Worm (Caenorhabditis elegans) whole organism, midembryonic: ENCODE results near the gene D1054.1.

Experiments used
- T22C8.4 ChIP-seq: fragments of 200-800 bp; sonication (Bioruptor generic); IDR thresholded peaks from 2 replicates; pipeline ENCODE4 v1.3.6; 2022; ENCODE audit warnings: missing genetic modification characterization, missing compliant biosample characterization
- cog-1 ChIP-seq: sonication (generic microtip); optimal IDR thresholded peaks from 2 replicates; lab custom pipeline; 2016; ENCODE audit warnings: missing genetic modification characterization, missing compliant biosample characterization
- flt-1 ChIP-seq: fragments of 200-800 bp; sonication (Bioruptor generic); IDR thresholded peaks from 2 replicates; pipeline ENCODE4 v1.3.6; 2022; ENCODE audit warnings: missing genetic modification characterization, missing compliant biosample characterization
- klf-2 ChIP-seq: fragments of 200-800 bp; sonication (Bioruptor generic); conservative IDR thresholded peaks from 2 replicates; pipeline ENCODE4 v1.3.6; 2022; ENCODE audit warnings: missing genetic modification reagents, missing genetic modification characterization, missing compliant biosample characterization
- med-1 ChIP-seq: sonication (generic microtip); optimal IDR thresholded peaks from 2 replicates; lab custom pipeline; 2017; ENCODE audit warnings: missing genetic modification characterization, mild to moderate bottlenecking, missing compliant biosample characterization, antibody characterized with exemption, missing genetic modification reagents; ENCODE audit not compliant: insufficient read depth
- ref-1 ChIP-seq: fragments of 200-800 bp; sonication (Bioruptor generic); conservative IDR thresholded peaks from 2 replicates; pipeline ENCODE4 v1.3.6; 2022; ENCODE audit warnings: missing genetic modification reagents, missing genetic modification characterization, missing compliant biosample characterization
- tab-1 ChIP-seq: fragments of 200-800 bp; sonication (Bioruptor generic); IDR thresholded peaks from 2 replicates; pipeline ENCODE4 v1.3.6; 2022; ENCODE audit warnings: missing genetic modification characterization, missing compliant biosample characterization
- ztf-23 ChIP-seq: fragments of 200-800 bp; sonication (Bioruptor generic); IDR thresholded peaks from 2 replicates; pipeline ENCODE4 v1.3.6; 2022; ENCODE audit warnings: missing genetic modification reagents, missing genetic modification characterization, missing compliant biosample characterization
- ztf-29 ChIP-seq: fragments of 200-800 bp; sonication (Bioruptor generic); IDR thresholded peaks from 2 replicates; pipeline ENCODE4 v1.3.6; 2022; ENCODE audit warnings: missing genetic modification reagents, missing genetic modification characterization, missing compliant biosample characterization

Gene D1054.1

DNA sequence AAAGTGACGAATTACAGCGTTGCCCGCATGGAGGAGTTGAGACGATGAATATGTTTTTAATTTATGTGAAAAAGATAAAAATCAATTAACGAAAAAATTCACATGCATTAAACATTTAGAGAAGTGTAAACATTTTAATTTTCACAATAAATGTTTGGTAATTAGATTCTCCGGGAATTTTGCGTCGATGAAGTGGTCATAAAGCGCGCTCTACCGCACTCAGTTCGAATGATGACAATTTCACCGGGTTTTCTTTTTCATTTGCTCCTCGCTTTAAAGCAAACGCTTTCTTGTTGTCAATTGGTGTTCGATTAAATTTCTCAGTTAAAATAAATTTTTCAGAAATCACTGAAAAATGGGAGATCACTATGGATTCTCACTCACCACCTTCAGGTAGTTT is at the start of gene D1054.1, which contains the start of gene pas-2:
Gene D1054.1, minus strand, starts transcription at position 192 of the 400 bp plus-strand sequence.
Gene pas-2, plus strand, starts transcription at position 343 of the 400 bp plus-strand sequence.
- TF ChIP-seq ztf-29 (GFP tag; lab: Robert Waterston, UW) (no peak), flt-1 (GFP tag; lab: Robert Waterston, UW) (no peak), cog-1 (tag; lab: Kevin White, UChicago) (no peak), klf-2 (no peak), T22C8.4 (no peak), ref-1 (GFP tag; lab: Robert Waterston, UW) (no peak), tab-1 (GFP tag; lab: Robert Waterston, UW) (no peak), med-1 (GFP tag; lab: Kevin White, UChicago) (no peak), ztf-23 (GFP tag; lab: Robert Waterston, UW) (no peak)

- no peak for TF ChIP-seq ref-1 (GFP tag; lab: Robert Waterston, UW)
Measured at ce11 chrV:10818498-10818897, 48.5 kb upstream of the D1054.1 start.

ce11 chrV:10816831-10817230 is 46.8 kb upstream of the D1054.1 start:
- TF ChIP-seq tab-1 (GFP tag; lab: Robert Waterston, UW) (no peak), cog-1 (tag; lab: Kevin White, UChicago) (no peak), klf-2 (no peak), ztf-29 (GFP tag; lab: Robert Waterston, UW) (no peak), ztf-23 (GFP tag; lab: Robert Waterston, UW) (no peak), med-1 (GFP tag; lab: Kevin White, UChicago) (no peak), ref-1 (GFP tag; lab: Robert Waterston, UW) (no peak), T22C8.4 (no peak), flt-1 (GFP tag; lab: Robert Waterston, UW) (no peak)

- no peak for TF ChIP-seq ref-1 (GFP tag; lab: Robert Waterston, UW)
- no peak for TF ChIP-seq cog-1 (tag; lab: Kevin White, UChicago)
- no peak for TF ChIP-seq ztf-23 (GFP tag; lab: Robert Waterston, UW)
- no peak for TF ChIP-seq tab-1 (GFP tag; lab: Robert Waterston, UW)
- TF ChIP-seq med-1 (GFP tag; lab: Kevin White, UChicago) = no peak
- TF ChIP-seq flt-1 (GFP tag; lab: Robert Waterston, UW) = no peak
- TF ChIP-seq ztf-29 (GFP tag; lab: Robert Waterston, UW) = no peak
- TF ChIP-seq T22C8.4 = no peak
- TF ChIP-seq klf-2 = no peak
Measured at ce11 chrV:10814333-10814732, 44.3 kb upstream of the D1054.1 start.

ce11 chrV:10813425-10814156 is 43.6 kb upstream of the D1054.1 start, which contains the start of the genes C29A12.1 and lig-1:
TSS of gene C29A12.1 (minus strand) at chrV:10813487.
TSS of gene lig-1 (plus strand) at chrV:10814106.
- no peak for TF ChIP-seq ref-1 (GFP tag; lab: Robert Waterston, UW)
- no peak for TF ChIP-seq ztf-23 (GFP tag; lab: Robert Waterston, UW)
- no peak for TF ChIP-seq klf-2
- no peak for TF ChIP-seq T22C8.4
- TF ChIP-seq cog-1 (tag; lab: Kevin White, UChicago) = no peak
- TF ChIP-seq med-1 (GFP tag; lab: Kevin White, UChicago) = no peak
- TF ChIP-seq tab-1 (GFP tag; lab: Robert Waterston, UW) = no peak
- TF ChIP-seq flt-1 (GFP tag; lab: Robert Waterston, UW) = no peak

DNA sequence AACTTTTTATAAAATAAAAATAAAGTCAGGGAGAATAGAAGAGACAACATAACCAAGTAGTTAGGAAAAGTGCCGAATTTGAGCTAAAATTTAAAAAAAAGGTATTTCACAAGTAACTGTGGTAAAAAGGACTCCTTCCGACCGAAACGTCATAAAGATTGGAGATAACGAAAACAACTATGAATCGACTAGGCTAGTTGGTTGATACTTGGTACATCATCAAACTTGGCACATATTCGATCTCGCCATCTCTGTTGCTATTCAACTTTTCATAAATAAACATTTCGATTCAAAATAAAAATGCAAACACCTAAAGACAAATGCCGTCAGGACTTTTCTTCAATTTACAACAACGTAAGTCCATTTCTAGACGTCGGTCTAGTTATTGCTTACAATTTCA is 41.7 kb upstream of the D1054.1 start, which contains the start of gene C29A12.22:
Gene C29A12.22, plus strand, starts transcription at position 301 of the 400 bp plus-strand sequence.
- TF ChIP-seq T22C8.4 (no peak), klf-2 (no peak), tab-1 (GFP tag; lab: Robert Waterston, UW) (no peak), ztf-29 (GFP tag; lab: Robert Waterston, UW) (no peak), ref-1 (GFP tag; lab: Robert Waterston, UW) (no peak), cog-1 (tag; lab: Kevin White, UChicago) (no peak), flt-1 (GFP tag; lab: Robert Waterston, UW) (no peak), ztf-23 (GFP tag; lab: Robert Waterston, UW) (no peak), med-1 (GFP tag; lab: Kevin White, UChicago) (no peak)

- TF ChIP-seq med-1 (GFP tag; lab: Kevin White, UChicago) = peak; percentile 90
- TF ChIP-seq klf-2 = peak; percentile 78
- peak; percentile 92 for TF ChIP-seq ztf-23 (GFP tag; lab: Robert Waterston, UW)
- TF ChIP-seq ref-1 (GFP tag; lab: Robert Waterston, UW) = peak; percentile 61
- peak; percentile 61; the same call in 1 of the 2 replicates for TF ChIP-seq T22C8.4
- peak; percentile 96 for TF ChIP-seq flt-1 (GFP tag; lab: Robert Waterston, UW)
- peak; percentile 93 for TF ChIP-seq cog-1 (tag; lab: Kevin White, UChicago)
- peak; percentile 92 for TF ChIP-seq tab-1 (GFP tag; lab: Robert Waterston, UW)
- TF ChIP-seq ztf-29 (GFP tag; lab: Robert Waterston, UW) = peak; percentile 83; the same call in 1 of the 2 replicates
Measured at ce11 chrV:10807862-10808327, 37.9 kb upstream of the D1054.1 start, which contains the start of gene plrg-1. TSS of gene plrg-1 (minus strand) at chrV:10807912.

ce11 chrV:10805934-10806333 is 35.9 kb upstream of the D1054.1 start, which contains the start of gene prp-38:
TSS of gene prp-38 (minus strand) at chrV:10806034.
- TF ChIP-seq tab-1 (GFP tag; lab: Robert Waterston, UW) (no peak), cog-1 (tag; lab: Kevin White, UChicago) (no peak), klf-2 (no peak), ztf-29 (GFP tag; lab: Robert Waterston, UW) (no peak), med-1 (GFP tag; lab: Kevin White, UChicago) (no peak), ztf-23 (GFP tag; lab: Robert Waterston, UW) (no peak), flt-1 (GFP tag; lab: Robert Waterston, UW) (no peak), ref-1 (GFP tag; lab: Robert Waterston, UW) (no peak), T22C8.4 (no peak)

DNA sequence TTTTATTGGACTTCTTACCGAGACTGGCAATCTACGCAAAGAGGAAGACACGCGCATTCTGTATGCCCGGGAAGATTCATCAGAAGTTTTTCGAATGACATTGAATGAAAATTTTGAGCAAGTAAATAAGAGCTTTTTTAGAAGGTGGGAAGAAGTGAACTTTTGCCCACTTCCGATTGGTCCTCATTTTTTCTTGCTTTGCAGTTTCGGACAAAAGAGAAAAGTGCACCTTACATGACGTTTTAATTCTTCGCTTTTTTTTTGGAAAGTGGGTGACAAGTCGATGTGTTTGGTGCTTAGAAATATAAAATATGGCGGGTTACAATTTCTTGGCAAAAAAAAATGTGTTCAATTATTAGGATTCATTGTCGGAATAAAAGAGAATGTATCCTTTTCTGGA is 34.4 kb upstream of the D1054.1 start, which contains the start of gene secs-1:
Gene secs-1, minus strand, starts transcription at position 101 of the 400 bp plus-strand sequence.
- TF ChIP-seq ztf-23 (GFP tag; lab: Robert Waterston, UW) = no peak
- no peak for TF ChIP-seq med-1 (GFP tag; lab: Kevin White, UChicago)
- no peak for TF ChIP-seq flt-1 (GFP tag; lab: Robert Waterston, UW)
- TF ChIP-seq ztf-29 (GFP tag; lab: Robert Waterston, UW) = no peak
- TF ChIP-seq klf-2 = no peak
- no peak for TF ChIP-seq tab-1 (GFP tag; lab: Robert Waterston, UW)
- TF ChIP-seq cog-1 (tag; lab: Kevin White, UChicago) = no peak
- TF ChIP-seq T22C8.4 = no peak
